Fruit fly (Drosophila melanogaster): Measurements from ENCODE around the gene CG17600.
A peak's percentile ranks its signal among the peaks of the same experiment; 100 is the strongest.

Gene CG17600

dm6 chrX:22509085-22509484 lies 5.9 kb upstream of the CG17600 start (continued):
- no peak for TF ChIP-seq CG8478 (optimal IDR thresholded peaks at IDR 0.05)
- no peak for TF ChIP-seq Kr (GFP tag; optimal IDR thresholded peaks at IDR 0.05)
- peak; percentile 10 for TF ChIP-seq gsb-n (tag; optimal IDR thresholded peaks at IDR 0.05)
- TF ChIP-seq Sox102F (GFP tag; optimal IDR thresholded peaks at IDR 0.05), result peak; percentile 67
- TF ChIP-seq CG5180 (GFP tag; optimal IDR thresholded peaks at IDR 0.05), result no peak
- TF ChIP-seq CG1529 (GFP tag; optimal IDR thresholded peaks at IDR 0.05), result peak; percentile 29
- TF ChIP-seq CG1792 (GFP tag; optimal IDR thresholded peaks at IDR 0.05), result no peak
- no peak for TF ChIP-seq TFAM (GFP tag; optimal IDR thresholded peaks at IDR 0.05)
- TF ChIP-seq CG9727 (GFP tag; optimal IDR thresholded peaks at IDR 0.05), result no peak
- TF ChIP-seq CG33213 (GFP tag; optimal IDR thresholded peaks at IDR 0.05), result no peak
- TF ChIP-seq Mad (GFP tag; optimal IDR thresholded peaks at IDR 0.05), result no peak
- TF ChIP-seq lilli (GFP tag; optimal IDR thresholded peaks at IDR 0.05), result peak; percentile 14
- peak; percentile 18; the same call in 1 of the 2 replicates for TF ChIP-seq esg (GFP tag; conservative IDR thresholded peaks at IDR 0.05)
- no peak for TF ChIP-seq cato (GFP tag; optimal IDR thresholded peaks at IDR 0.05; ENCODE audit: borderline replicate concordance)
- no peak for TF ChIP-seq Hey (tag; optimal IDR thresholded peaks at IDR 0.05)
- TF ChIP-seq CG2116 (GFP tag; optimal IDR thresholded peaks at IDR 0.05), result no peak
- TF ChIP-seq tup (GFP tag; optimal IDR thresholded peaks at IDR 0.05), result no peak
- TF ChIP-seq CG1024 (GFP tag; IDR thresholded peaks at IDR 0.05), result no peak
- TF ChIP-seq croc (GFP tag; conservative IDR thresholded peaks at IDR 0.05), result no peak
- no peak for TF ChIP-seq zen2 (GFP tag; IDR thresholded peaks at IDR 0.05; ENCODE audit: partially characterized antibody)
- peak; percentile 27 for TF ChIP-seq CG8388 (GFP tag; optimal IDR thresholded peaks at IDR 0.05)
- no peak for TF ChIP-seq salm (tag; optimal IDR thresholded peaks at IDR 0.05)
- no peak for TF ChIP-seq CG10274 (GFP tag; optimal IDR thresholded peaks at IDR 0.05)
- TF ChIP-seq B-H1 (GFP tag; IDR thresholded peaks at IDR 0.05), result no peak
- TF ChIP-seq pb (GFP tag; optimal IDR thresholded peaks at IDR 0.05), result no peak
- no peak for TF ChIP-seq ranshi (GFP tag; IDR thresholded peaks at IDR 0.05)
- TF ChIP-seq CG12104 (GFP tag; optimal IDR thresholded peaks at IDR 0.05), result no peak
- no peak for TF ChIP-seq mirr (GFP tag; optimal IDR thresholded peaks at IDR 0.05)
- TF ChIP-seq scrt (GFP tag; optimal IDR thresholded peaks at IDR 0.05), result no peak
- no peak for TF ChIP-seq CG6854 (GFP tag; optimal IDR thresholded peaks at IDR 0.05)
- TF ChIP-seq CG13287 (GFP tag; IDR thresholded peaks at IDR 0.05; ENCODE audit: partially characterized antibody), result no peak
- no peak for TF ChIP-seq Hand (GFP tag; optimal IDR thresholded peaks at IDR 0.05)
- no peak for TF ChIP-seq sna (GFP tag; IDR thresholded peaks at IDR 0.05; ENCODE audit: partially characterized antibody)
- peak; percentile 66 for TF ChIP-seq Blimp-1 (GFP tag; optimal IDR thresholded peaks at IDR 0.05)
- no peak for TF ChIP-seq chn (GFP tag; optimal IDR thresholded peaks at IDR 0.05)
- TF ChIP-seq CG11456 (GFP tag; IDR thresholded peaks at IDR 0.05), result no peak
- TF ChIP-seq CG17328 (GFP tag; IDR thresholded peaks at IDR 0.05), result no peak
- no peak for TF ChIP-seq ken (GFP tag; IDR thresholded peaks at IDR 0.05)
- TF ChIP-seq dimm (GFP tag; IDR thresholded peaks at IDR 0.05), result no peak
- TF ChIP-seq Bgb (GFP tag; IDR thresholded peaks at IDR 0.05; ENCODE audit: partially characterized antibody), result no peak
- TF ChIP-seq hbn (GFP tag; IDR thresholded peaks at IDR 0.05; ENCODE audit: partially characterized antibody), result no peak
- TF ChIP-seq CG8924 (tag; optimal IDR thresholded peaks at IDR 0.05), result no peak
- TF ChIP-seq CG18476 (GFP tag; optimal IDR thresholded peaks at IDR 0.05), result peak; percentile 4
- TF ChIP-seq CG4820 (GFP tag; optimal IDR thresholded peaks at IDR 0.05), result peak; percentile 37
- TF ChIP-seq wek (GFP tag; optimal IDR thresholded peaks at IDR 0.05), result no peak
- TF ChIP-seq Lim3 (GFP tag; IDR thresholded peaks at IDR 0.05), result no peak
- no peak for TF ChIP-seq bbx (GFP tag; IDR thresholded peaks at IDR 0.05; ENCODE audit: partially characterized antibody)
- no peak for TF ChIP-seq MBD-R2 (GFP tag; IDR thresholded peaks at IDR 0.05)
- TF ChIP-seq CG14050 (GFP tag; IDR thresholded peaks at IDR 0.05), result no peak
- peak; percentile 30 for TF ChIP-seq CoRest (tag; optimal IDR thresholded peaks at IDR 0.05)
- TF ChIP-seq CG7556 (GFP tag; optimal IDR thresholded peaks at IDR 0.05), result no peak
- no peak for TF ChIP-seq CG9932 (GFP tag; IDR thresholded peaks at IDR 0.05)

Measured in whole organism, embryonic.